Worm (Caenorhabditis elegans) whole organism, young adult: ENCODE results near the gene ZK507.1.

Experiments used
- ceh-40 ChIP-seq: fragments of 200-800 bp; sonication (Bioruptor generic); IDR thresholded peaks from 2 replicates; pipeline ENCODE4 v1.3.6; 2022; ENCODE audit warnings: missing genetic modification characterization, missing compliant biosample characterization
- dox-1 ChIP-seq: fragments of 200-800 bp; sonication (Bioruptor generic); IDR thresholded peaks from 2 replicates; pipeline ENCODE4 v1.3.6; 2022; ENCODE audit warnings: missing genetic modification reagents, missing genetic modification characterization, missing compliant biosample characterization
- him-1 ChIP-seq: sonication (generic microtip); optimal IDR thresholded peaks from 2 replicates; lab custom pipeline; 2016; ENCODE audit warnings: missing genotype, missing genetic modification reagents, missing genetic modification characterization, missing compliant biosample characterization
- lin-26 ChIP-seq: fragments of 200-800 bp; sonication (Bioruptor generic); IDR thresholded peaks from 2 replicates; pipeline ENCODE4 v1.3.6; 2022; ENCODE audit warnings: missing genetic modification reagents, missing genetic modification characterization, missing compliant biosample characterization
- snpc-1.3 ChIP-seq: sonication (generic microtip); optimal IDR thresholded peaks from 2 replicates; lab custom pipeline; 2017; ENCODE audit warnings: missing genetic modification characterization, mild to moderate bottlenecking, missing compliant biosample characterization, antibody characterized with exemption, moderate library complexity, missing genotype, missing genetic modification reagents; ENCODE audit not compliant: insufficient read depth
- snpc-4 ChIP-seq, 5 experiments: fragments of 150-350 bp in 1 of 5; sonication (generic microtip) in 4 of 5; optimal IDR thresholded peaks; 2 replicates each; lab custom pipeline; 2014 to 2018; ENCODE audit warnings: missing genetic modification characterization in 5 of 5, missing biosample characterization in 3 of 5, antibody characterized with exemption in 2 of 5, mild to moderate bottlenecking in 2 of 5, missing compliant biosample characterization in 2 of 5, missing genotype in 2 of 5, moderate library complexity in 2 of 5, missing genetic modification reagents in 1 of 5
- tbp1 ChIP-seq: fragments of 200-800 bp; sonication (Bioruptor generic); optimal IDR thresholded peaks from 2 replicates; lab custom pipeline; 2018; ENCODE audit warnings: mild to moderate bottlenecking, missing genetic modification characterization, missing compliant biosample characterization

DNA sequence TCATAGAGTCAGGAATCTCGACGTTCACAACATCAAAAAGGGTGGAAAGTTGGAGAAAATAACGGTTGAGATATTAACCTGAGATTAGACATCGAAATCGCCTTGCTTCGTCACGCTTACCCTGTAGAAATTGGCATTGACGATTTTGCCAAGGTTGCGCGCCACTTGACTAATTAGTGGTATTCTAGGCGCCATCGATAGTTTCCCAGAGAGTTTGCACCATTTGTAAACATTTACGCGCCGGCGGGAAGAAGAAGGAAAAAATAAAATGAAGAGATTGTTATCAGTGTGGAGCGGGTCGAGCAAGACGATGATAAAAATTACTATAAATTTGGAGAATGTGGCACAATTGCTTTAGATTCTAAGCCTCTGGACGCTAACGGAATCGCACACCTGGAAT is 9.2 kb upstream of the ZK507.1 start:
- no peak for TF ChIP-seq lin-26 (GFP tag; lab: Robert Waterston, UW)
- TF ChIP-seq ceh-40 (GFP tag; lab: Robert Waterston, UW): no peak
- TF ChIP-seq tbp1: no peak
- no peak for TF ChIP-seq snpc-1.3 (tag; lab: Kevin White, UChicago)
- no peak for TF ChIP-seq him-1 (tag; lab: Kevin White, UChicago)
- TF ChIP-seq snpc-4 (GFP tag; optimal IDR thresholded peaks at IDR 0.05; lab: Kevin White, UChicago): no peak
- TF ChIP-seq snpc-4 (tag; optimal IDR thresholded peaks at IDR 0.05; lab: Kevin White, UChicago): no peak
- no peak for TF ChIP-seq dox-1 (GFP tag; lab: Robert Waterston, UW)
